Worm (Caenorhabditis elegans) whole organism, mixed stage, embryonic: ENCODE measurements around the gene srv-12.
"Not testable (repeated sequence)": the region's sequence is repeated elsewhere in the genome, so short reads cannot be mapped to it uniquely, and the experiment has no call there.

Source experiments
- M03D4.4 ChIP-seq: sonication (generic microtip); optimal IDR thresholded peaks from 2 replicates; lab custom pipeline; 2017; ENCODE audit warnings: mild to moderate bottlenecking, missing genetic modification characterization, missing compliant biosample characterization
- bed-3 ChIP-seq: fragments of 200-800 bp; sonication (Bioruptor generic); optimal IDR thresholded peaks from 3 replicates; lab custom pipeline; 2018; ENCODE audit warnings: mild to moderate bottlenecking, missing genetic modification characterization, moderate library complexity, missing compliant biosample characterization
- blmp-1 ChIP-seq: fragments of 150-350 bp; optimal IDR thresholded peaks from 2 replicates; lab custom pipeline; 2014; ENCODE audit warnings: missing biosample characterization, missing genetic modification characterization
- ceh-39 ChIP-seq: fragments of 150-350 bp; optimal IDR thresholded peaks from 2 replicates; lab custom pipeline; 2014; ENCODE audit warnings: missing biosample characterization, missing genetic modification characterization
- ceh-43 ChIP-seq: fragments of 200-800 bp; sonication (Bioruptor generic); optimal IDR thresholded peaks from 2 replicates; lab custom pipeline; 2018; ENCODE audit warnings: mild to moderate bottlenecking, missing genetic modification characterization, moderate library complexity, missing compliant biosample characterization
- ceh-83 ChIP-seq: fragments of 200-800 bp; sonication (Bioruptor generic); optimal IDR thresholded peaks from 2 replicates; lab custom pipeline; 2018; ENCODE audit warnings: mild to moderate bottlenecking, missing genetic modification characterization, missing compliant biosample characterization
- ces-1 ChIP-seq: fragments of 150-350 bp; optimal IDR thresholded peaks from 2 replicates; lab custom pipeline; 2014; ENCODE audit warnings: missing biosample characterization, missing genetic modification reagents, missing genetic modification characterization
- cnd-1 ChIP-seq: fragments of 200-800 bp; sonication (Bioruptor generic); optimal IDR thresholded peaks from 2 replicates; lab custom pipeline; 2018; ENCODE audit warnings: mild to moderate bottlenecking, missing genetic modification characterization, missing compliant biosample characterization
- drap-1 ChIP-seq: fragments of 200-800 bp; sonication (Bioruptor generic); optimal IDR thresholded peaks from 3 replicates; lab custom pipeline; 2018; ENCODE audit warnings: mild to moderate bottlenecking, missing genetic modification characterization, missing compliant biosample characterization
- elt-3 ChIP-seq: fragments of 150-350 bp; optimal IDR thresholded peaks from 2 replicates; lab custom pipeline; 2014; ENCODE audit warnings: missing biosample characterization, missing genetic modification characterization
- ham-2 ChIP-seq: fragments of 200-800 bp; sonication (Bioruptor generic); optimal IDR thresholded peaks from 2 replicates; lab custom pipeline; 2018; ENCODE audit warnings: mild to moderate bottlenecking, missing genetic modification characterization, missing compliant biosample characterization
- hlh-1 ChIP-seq: fragments of 150-350 bp; optimal IDR thresholded peaks from 2 replicates; lab custom pipeline; 2014; ENCODE audit warnings: missing biosample characterization, missing genetic modification reagents, missing genetic modification characterization
- lin-13 ChIP-seq: fragments of 150-350 bp; optimal IDR thresholded peaks from 2 replicates; lab custom pipeline; 2014; ENCODE audit warnings: missing biosample characterization, missing genetic modification characterization
- lsy-2 ChIP-seq: fragments of 150-350 bp; optimal IDR thresholded peaks from 2 replicates; lab custom pipeline; 2014; ENCODE audit warnings: missing biosample characterization, missing genetic modification characterization
- mab-5 ChIP-seq: fragments of 150-350 bp; optimal IDR thresholded peaks from 2 replicates; lab custom pipeline; 2014; ENCODE audit warnings: missing biosample characterization, missing genetic modification characterization
- mep-1 ChIP-seq: fragments of 150-350 bp; optimal IDR thresholded peaks from 2 replicates; lab custom pipeline; 2017; ENCODE audit warnings: missing biosample characterization, missing genetic modification reagents, missing genetic modification characterization, inconsistent platforms
- mls-2 ChIP-seq: sonication (generic microtip); optimal IDR thresholded peaks from 2 replicates; lab custom pipeline; 2016; ENCODE audit warnings: mild to moderate bottlenecking, missing genetic modification characterization, moderate library complexity, missing compliant biosample characterization
- nhr-12 ChIP-seq: fragments of 150-350 bp; optimal IDR thresholded peaks from 2 replicates; lab custom pipeline; 2014; ENCODE audit warnings: missing biosample characterization, missing genetic modification characterization
- nhr-2 ChIP-seq: fragments of 150-350 bp; optimal IDR thresholded peaks from 2 replicates; lab custom pipeline; 2014; ENCODE audit warnings: missing biosample characterization, missing genetic modification characterization
- nhr-237 ChIP-seq: fragments of 150-350 bp; optimal IDR thresholded peaks from 2 replicates; lab custom pipeline; 2014; ENCODE audit warnings: missing biosample characterization, missing genetic modification characterization
- nhr-28 ChIP-seq: fragments of 150-350 bp; optimal IDR thresholded peaks from 2 replicates; lab custom pipeline; 2014; ENCODE audit warnings: missing biosample characterization, missing genetic modification characterization
- nhr-76 ChIP-seq: sonication (generic microtip); optimal IDR thresholded peaks from 2 replicates; lab custom pipeline; 2017; ENCODE audit warnings: missing biosample characterization, missing genetic modification characterization
- pha-4 ChIP-seq: fragments of 150-350 bp; optimal IDR thresholded peaks from 2 replicates; lab custom pipeline; 2018; ENCODE audit warnings: missing biosample characterization, missing genetic modification reagents, missing genetic modification characterization
- sem-2 ChIP-seq: fragments of 200-800 bp; sonication (Bioruptor generic); optimal IDR thresholded peaks from 2 replicates; lab custom pipeline; 2018; ENCODE audit warnings: mild to moderate bottlenecking, missing genetic modification characterization, missing compliant biosample characterization
- snpc-4 ChIP-seq: fragments of 150-350 bp; optimal IDR thresholded peaks from 2 replicates; lab custom pipeline; 2014; ENCODE audit warnings: missing biosample characterization, missing genetic modification characterization
- sptf-1 ChIP-seq: sonication (generic microtip); optimal IDR thresholded peaks from 2 replicates; lab custom pipeline; 2017; ENCODE audit warnings: mild to moderate bottlenecking, missing genetic modification characterization, moderate library complexity, missing compliant biosample characterization
- tbx-8 ChIP-seq: fragments of 200-800 bp; sonication (Bioruptor generic); optimal IDR thresholded peaks from 2 replicates; lab custom pipeline; 2018; ENCODE audit warnings: mild to moderate bottlenecking, missing genetic modification characterization, moderate library complexity, missing compliant biosample characterization
- unc-120 ChIP-seq: sonication (generic microtip); optimal IDR thresholded peaks from 2 replicates; lab custom pipeline; 2017; ENCODE audit warnings: missing genetic modification characterization, missing compliant biosample characterization; ENCODE audit not compliant: poor library complexity, severe bottlenecking
- unc-39 ChIP-seq: fragments of 150-350 bp; optimal IDR thresholded peaks from 2 replicates; lab custom pipeline; 2014; ENCODE audit warnings: missing biosample characterization, missing genetic modification characterization
- unc-62 ChIP-seq: fragments of 150-350 bp; optimal IDR thresholded peaks from 2 replicates; lab custom pipeline; 2014; ENCODE audit warnings: missing biosample characterization, missing genetic modification reagents, missing genetic modification characterization
- zip-8 ChIP-seq: fragments of 150-350 bp; optimal IDR thresholded peaks from 2 replicates; lab custom pipeline; 2014; ENCODE audit warnings: missing biosample characterization, missing genetic modification characterization
- ztf-11 ChIP-seq: fragments of 150-350 bp; optimal IDR thresholded peaks from 2 replicates; lab custom pipeline; 2014; ENCODE audit warnings: missing biosample characterization, missing genetic modification characterization

The srv-12 gene

DNA sequence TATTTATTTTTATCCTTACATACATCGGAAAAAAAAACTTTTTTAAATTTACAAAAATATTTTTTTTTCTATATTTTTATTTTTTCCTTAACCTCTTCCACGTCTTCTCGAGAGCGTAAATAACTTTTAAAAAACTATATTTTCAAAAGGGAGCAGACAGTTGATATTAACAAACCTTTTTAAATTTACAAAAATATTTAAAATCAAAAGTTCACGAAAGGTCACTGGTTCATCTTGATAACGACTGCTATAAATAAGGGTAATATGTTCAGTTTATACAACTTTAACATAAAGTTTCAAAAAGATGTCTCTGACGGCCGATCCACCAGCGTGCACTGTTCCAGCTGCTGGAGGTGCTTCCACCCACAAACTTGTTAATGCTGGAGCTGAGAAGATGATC lies 24.7 kb downstream of the srv-12 start, which contains the start of the genes F44D12.16 and msd-2:
Gene F44D12.16 (plus strand): TSS at position 301 of the 400 bp plus-strand sequence.
Gene msd-2 (plus strand): TSS at position 305 of the 400 bp plus-strand sequence.
- not testable (repeated sequence) for TF ChIP-seq cnd-1 (tag; lab: Kevin White, UChicago); ceh-39; ceh-83 (GFP tag; lab: Kevin White, UChicago)

DNA sequence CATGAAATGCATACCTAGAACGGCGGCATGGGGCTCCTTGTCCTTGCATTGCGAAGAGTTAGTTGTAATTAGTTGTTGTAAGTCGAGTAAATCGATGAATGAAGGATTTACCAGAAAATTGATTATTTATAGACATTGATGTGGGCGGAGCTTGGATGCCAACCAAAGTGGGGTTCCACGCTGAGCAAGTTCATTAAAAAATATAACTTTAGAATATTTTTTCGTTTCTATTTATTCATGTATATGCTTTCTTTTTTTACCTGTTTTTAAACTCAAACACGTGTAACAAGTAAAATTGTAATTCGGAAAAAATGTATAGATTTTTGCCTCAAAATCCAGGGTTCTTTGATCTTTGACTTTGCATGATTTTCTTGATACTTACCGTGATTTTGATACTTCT lies 25.9 kb downstream of the srv-12 start, which contains the start of gene gipc-2:
Gene gipc-2 (minus strand): TSS at position 101 of the 400 bp plus-strand sequence.
- TF ChIP-seq sptf-1 (tag; lab: Kevin White, UChicago) (no peak), tbx-8 (GFP tag; lab: Kevin White, UChicago) (no peak), nhr-237 (tag; lab: Kevin White, UChicago) (no peak), unc-39 (tag; lab: Kevin White, UChicago) (no peak), nhr-2 (tag; lab: Kevin White, UChicago) (no peak), lin-13 (tag; lab: Kevin White, UChicago) (no peak), nhr-76 (tag; lab: Kevin White, UChicago) (no peak)
- TF ChIP-seq, all 35 proteins: peak for 0

DNA sequence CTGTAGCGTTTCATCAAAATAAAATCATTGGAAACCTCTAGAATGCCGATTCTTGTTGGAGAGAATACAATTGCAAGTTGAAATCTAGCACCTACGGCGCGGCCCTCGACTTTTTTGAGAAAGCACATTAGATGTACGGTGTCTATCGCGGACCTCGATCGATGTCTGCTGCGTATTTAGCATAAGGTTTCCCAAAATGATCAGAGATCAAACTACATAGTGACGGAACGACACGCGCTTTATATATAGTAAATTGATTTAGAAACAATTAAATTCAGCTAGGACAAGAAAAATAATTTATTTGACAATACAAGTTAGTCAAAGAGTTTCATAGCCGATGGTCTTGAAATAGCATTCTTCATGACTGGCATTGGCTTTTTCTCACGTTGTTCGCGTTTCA lies 27.3 kb downstream of the srv-12 start:
- TF ChIP-seq M03D4.4 (tag; lab: Kevin White, UChicago) (no peak), elt-3 (no peak), bed-3 (no peak), nhr-28 (tag; lab: Kevin White, UChicago) (no peak), zip-8 (no peak), ceh-83 (GFP tag; lab: Kevin White, UChicago) (no peak), unc-120 (tag; lab: Kevin White, UChicago) (no peak), blmp-1 (no peak), ceh-43 (GFP tag; lab: Kevin White, UChicago) (no peak), ceh-39 (no peak), nhr-237 (tag; lab: Kevin White, UChicago) (no peak), sptf-1 (tag; lab: Kevin White, UChicago) (no peak), mep-1 (tag; lab: Kevin White, UChicago) (no peak), lsy-2 (no peak), ztf-11 (no peak), unc-62 (GFP tag; lab: Kevin White, UChicago) (no peak)

DNA sequence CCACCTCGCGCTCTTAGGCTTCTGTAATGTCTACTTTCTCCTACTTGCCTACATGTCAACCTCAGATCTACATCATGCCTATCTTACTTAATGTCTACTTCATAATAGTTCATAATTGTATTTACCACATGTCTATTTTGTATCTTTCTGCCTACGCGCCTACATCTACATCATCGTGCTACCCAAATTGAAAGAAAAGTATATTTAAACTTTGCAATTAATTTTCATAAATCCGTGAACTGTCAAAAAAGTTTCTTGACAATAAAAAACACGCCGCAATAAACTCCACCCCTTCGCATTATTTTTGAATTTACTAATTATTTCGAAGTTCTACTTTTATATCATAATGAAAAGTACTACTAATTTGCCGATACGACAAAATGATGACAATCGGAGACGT lies 30.5 kb downstream of the srv-12 start, which contains the start of gene F44D12.8:
Gene F44D12.8 (plus strand): TSS at position 301 of the 400 bp plus-strand sequence.
- TF ChIP-seq snpc-4 (tag; lab: Kevin White, UChicago) (no peak), M03D4.4 (tag; lab: Kevin White, UChicago) (no peak), mab-5 (no peak), cnd-1 (tag; lab: Kevin White, UChicago) (no peak), bed-3 (no peak)

DNA sequence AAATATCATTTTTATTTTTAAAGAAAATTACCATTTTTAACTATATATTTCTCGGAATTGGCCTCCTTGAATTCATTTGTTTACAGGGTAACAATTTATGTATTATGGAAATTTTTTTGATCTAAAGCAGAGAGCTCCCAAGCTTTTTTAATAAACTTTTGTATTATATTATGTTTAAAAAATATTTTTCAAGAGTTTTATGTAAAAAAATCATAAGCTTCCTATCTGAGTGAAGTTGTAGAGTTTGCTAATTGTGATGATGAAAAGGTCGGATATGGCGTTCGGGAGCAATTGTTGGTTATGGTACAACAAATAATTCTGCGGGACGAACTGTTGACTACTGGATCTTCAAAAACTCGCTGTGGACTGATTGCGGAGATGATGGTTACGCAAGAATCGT lies 32.2 kb downstream of the srv-12 start, which contains the start of gene F44D12.19:
Gene F44D12.19 (plus strand): TSS at position 301 of the 400 bp plus-strand sequence.
- no peak for TF ChIP-seq hlh-1 (tag; lab: Kevin White, UChicago)
- no peak for TF ChIP-seq unc-39 (tag; lab: Kevin White, UChicago)
- no peak for TF ChIP-seq zip-8
- TF ChIP-seq blmp-1, result no peak
- TF ChIP-seq elt-3, result no peak
- no peak for TF ChIP-seq nhr-12 (tag; lab: Kevin White, UChicago)
- no peak for TF ChIP-seq snpc-4 (tag; lab: Kevin White, UChicago)
- TF ChIP-seq mls-2 (tag; lab: Kevin White, UChicago), result no peak
- no peak for TF ChIP-seq sem-2
- TF ChIP-seq drap-1, result no peak
- TF ChIP-seq ham-2 (GFP tag; lab: Kevin White, UChicago), result no peak
- no peak for TF ChIP-seq pha-4 (tag; lab: Kevin White, UChicago)
- no peak for TF ChIP-seq lsy-2
- no peak for TF ChIP-seq M03D4.4 (tag; lab: Kevin White, UChicago)
- TF ChIP-seq sptf-1 (tag; lab: Kevin White, UChicago), result no peak
- TF ChIP-seq, all 35 proteins: peak for 0

DNA sequence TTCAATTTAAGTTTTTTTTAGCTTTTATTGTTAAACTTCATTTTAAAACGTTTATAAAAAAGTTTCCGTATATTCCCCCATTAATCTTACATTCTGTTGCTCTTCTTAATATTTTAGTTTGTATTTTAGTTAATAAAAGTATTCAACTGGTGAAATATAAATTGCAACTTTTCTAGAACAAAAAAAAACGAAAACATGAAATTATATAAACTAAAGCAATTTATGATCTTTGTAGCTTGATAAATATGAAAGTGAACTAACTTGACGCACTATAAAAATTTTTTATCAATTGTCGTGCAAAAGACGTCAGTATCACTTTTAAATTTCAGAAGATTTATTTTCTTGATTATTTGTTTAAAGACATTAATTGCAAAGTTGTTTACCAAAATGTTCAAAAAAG lies 35.8 kb downstream of the srv-12 start, which contains the start of gene F44D12.2:
Gene F44D12.2 (minus strand): TSS at position 101 of the 400 bp plus-strand sequence.
- no peak for TF ChIP-seq ceh-43 (GFP tag; lab: Kevin White, UChicago)
- no peak for TF ChIP-seq nhr-237 (tag; lab: Kevin White, UChicago)
- no peak for TF ChIP-seq lsy-2
- TF ChIP-seq zip-8, result no peak
- TF ChIP-seq nhr-76 (tag; lab: Kevin White, UChicago), result no peak
- TF ChIP-seq ces-1, result no peak
